Worm (Caenorhabditis elegans): ENCODE measurements around the gene F11D5.6.

The F11D5.6 gene

DNA sequence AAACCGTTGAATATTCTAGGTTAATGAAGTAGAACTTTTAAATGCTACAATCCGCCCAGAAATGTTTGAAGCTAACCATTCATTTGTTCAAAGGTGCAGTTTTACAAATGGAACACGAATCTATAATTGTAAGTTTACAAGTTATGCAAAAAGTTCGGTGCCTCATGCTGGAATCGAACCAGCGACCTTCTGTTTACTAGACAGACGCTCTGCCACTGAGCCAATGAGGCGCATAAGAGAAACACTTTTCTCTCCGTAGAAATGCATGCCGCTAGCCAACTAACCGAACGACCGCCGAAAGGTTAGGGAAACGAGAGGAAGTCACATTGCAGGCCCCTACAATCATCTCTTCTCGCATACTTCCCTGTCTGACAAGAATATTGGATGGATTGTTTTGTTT, 45.2 kb upstream of the F11D5.6 start (continued):
- TF ChIP-seq ceh-20 (GFP tag; IDR thresholded peaks at IDR 0.05), result peak; percentile 81
- TF ChIP-seq Y75B8A.6 (GFP tag; IDR thresholded peaks at IDR 0.05), result no peak
- no peak for TF ChIP-seq F10B5.3 (tag; optimal IDR thresholded peaks at IDR 0.05)
- TF ChIP-seq nhr-77 (tag; optimal IDR thresholded peaks at IDR 0.05), result peak; percentile 60
- TF ChIP-seq ceh-32 (tag; optimal IDR thresholded peaks at IDR 0.05; ENCODE audit: poor library complexity), result peak; percentile 22
- peak; percentile 77 for TF ChIP-seq nhr-102 (tag; optimal IDR thresholded peaks at IDR 0.05)
- TF ChIP-seq D1046.2 (GFP tag; IDR thresholded peaks at IDR 0.05), result peak; percentile 76
- TF ChIP-seq unc-130 (GFP tag; optimal IDR thresholded peaks at IDR 0.05), result peak; percentile 44
- TF ChIP-seq mxl-2 (GFP tag; conservative IDR thresholded peaks at IDR 0.05), result peak; percentile 70; the same call in 1 of the 2 replicates
- peak; percentile 93 for TF ChIP-seq vab-7 (GFP tag; IDR thresholded peaks at IDR 0.05)
- peak; percentile 81 for TF ChIP-seq nhr-42 (GFP tag; IDR thresholded peaks at IDR 0.05)
- peak; percentile 90 for TF ChIP-seq pha-4 (GFP tag; IDR thresholded peaks at IDR 0.05)
- TF ChIP-seq pha-4 (tag; optimal IDR thresholded peaks at IDR 0.05), result peak; percentile 34
- peak; percentile 95 for TF ChIP-seq ceh-44 (GFP tag; IDR thresholded peaks at IDR 0.05)
- peak; percentile 93 for TF ChIP-seq madf-9 (GFP tag; conservative IDR thresholded peaks at IDR 0.05)
- no peak for TF ChIP-seq unc-39 (tag; optimal IDR thresholded peaks at IDR 0.05)

ce11 chrX:3369442-3369841, 43.4 kb upstream of the F11D5.6 start:
- TF ChIP-seq daf-12 (tag; optimal IDR thresholded peaks at IDR 0.05) (no peak), T26A8.4 (GFP tag; IDR thresholded peaks at IDR 0.05) (no peak), mdt-29 (GFP tag; IDR thresholded peaks at IDR 0.05) (no peak), unc-62 (GFP tag; optimal IDR thresholded peaks at IDR 0.05 in 1 of 2) (peak in 1 of 2 experiments; percentile 95), unc-62 (tag; optimal IDR thresholded peaks at IDR 0.05) (no peak), aha-1 (tag) (no peak)

- TF ChIP-seq aha-1 (tag), result no peak
- no peak for TF ChIP-seq dmd-9 (GFP tag; IDR thresholded peaks at IDR 0.05)
- no peak for TF ChIP-seq F26F4.8 (GFP tag; conservative IDR thresholded peaks at IDR 0.05)
- no peak for TF ChIP-seq php-3 (GFP tag; IDR thresholded peaks at IDR 0.05)
- TF ChIP-seq Y105C5A.15 (GFP tag; IDR thresholded peaks at IDR 0.05), result no peak
- no peak for TF ChIP-seq ceh-44 (GFP tag; IDR thresholded peaks at IDR 0.05)
- TF ChIP-seq nhr-102 (tag; optimal IDR thresholded peaks at IDR 0.05), result no peak
- TF ChIP-seq pha-4 (GFP tag; IDR thresholded peaks at IDR 0.05), result no peak
- no peak for TF ChIP-seq pha-4 (tag; optimal IDR thresholded peaks at IDR 0.05)
- TF ChIP-seq ceh-32 (tag; optimal IDR thresholded peaks at IDR 0.05; ENCODE audit: poor library complexity), result no peak
- TF ChIP-seq lin-1 (GFP tag; IDR thresholded peaks at IDR 0.05), result no peak
- TF ChIP-seq rbr-2 (tag; optimal IDR thresholded peaks at IDR 0.05), result no peak
- TF ChIP-seq lin-29 (GFP tag; IDR thresholded peaks at IDR 0.05), result no peak
- no peak for TF ChIP-seq mes-2 (tag; optimal IDR thresholded peaks at IDR 0.05; ENCODE audit: poor library complexity, severe bottlenecking)
- no peak for TF ChIP-seq snpc-4 (tag; optimal IDR thresholded peaks at IDR 0.05)
- TF ChIP-seq nhr-237 (tag; optimal IDR thresholded peaks at IDR 0.05), result no peak
- TF ChIP-seq nhr-25 (tag; optimal IDR thresholded peaks at IDR 0.05; ENCODE audit: borderline replicate concordance, insufficient read depth), result no peak
- TF ChIP-seq ceh-82 (tag; optimal IDR thresholded peaks at IDR 0.05), result no peak
- TF ChIP-seq nhr-42 (GFP tag; IDR thresholded peaks at IDR 0.05), result no peak
Observed at ce11 chrX:3368659-3369058, 42.6 kb upstream of the F11D5.6 start, which contains the start of gene ZK563.2. TSS of gene ZK563.2 (plus strand) at chrX:3368959.

ce11 chrX:3366782-3367181, 40.7 kb upstream of the F11D5.6 start:
- TF ChIP-seq unc-62 (GFP tag; optimal IDR thresholded peaks at IDR 0.05 in 1 of 2) (peak in 1 of 2 experiments; percentile 88), unc-62 (tag; optimal IDR thresholded peaks at IDR 0.05) (no peak), hif-1 (tag; optimal IDR thresholded peaks at IDR 0.05) (no peak)

Data from whole organism, L4 larva.